Worm (Caenorhabditis elegans) whole organism, early embryonic: ENCODE measurements around the gene Y47D3A.13.

Experiments used
- B0310.2 ChIP-seq: sonication (generic microtip); optimal IDR thresholded peaks from 2 replicates; lab custom pipeline; 2016; ENCODE audit warnings: mild to moderate bottlenecking, missing genetic modification characterization, missing compliant biosample characterization
- F13C5.2 ChIP-seq: sonication (generic microtip); optimal IDR thresholded peaks from 2 replicates; lab custom pipeline; 2017; ENCODE audit warnings: mild to moderate bottlenecking, missing genetic modification characterization, inconsistent platforms, missing compliant biosample characterization
- aly-1 ChIP-seq: sonication (generic microtip); optimal IDR thresholded peaks from 2 replicates; lab custom pipeline; 2016; ENCODE audit warnings: missing genetic modification characterization, missing compliant biosample characterization
- ama-1 ChIP-seq: fragments of 150-350 bp; optimal IDR thresholded peaks from 2 replicates; lab custom pipeline; 2014
- ceh-13 ChIP-seq: fragments of 200-800 bp; sonication (Bioruptor generic); optimal IDR thresholded peaks from 2 replicates; lab custom pipeline; 2018; ENCODE audit warnings: mild to moderate bottlenecking, missing genetic modification characterization, missing compliant biosample characterization
- ceh-36 ChIP-seq: sonication (generic microtip); optimal IDR thresholded peaks from 2 replicates; lab custom pipeline; 2016; ENCODE audit warnings: missing genetic modification characterization, inconsistent platforms, missing compliant biosample characterization
- ets-7 ChIP-seq: sonication (generic microtip); optimal IDR thresholded peaks from 2 replicates; lab custom pipeline; 2016; ENCODE audit warnings: missing genotype, missing genetic modification characterization, missing compliant biosample characterization
- flt-1 ChIP-seq: fragments of 200-800 bp; sonication (Bioruptor generic); IDR thresholded peaks from 2 replicates; pipeline ENCODE4 v1.3.6; 2022; ENCODE audit warnings: missing genetic modification characterization, missing compliant biosample characterization
- hmbx-1 ChIP-seq: sonication (generic microtip); optimal IDR thresholded peaks from 2 replicates; lab custom pipeline; 2016; ENCODE audit warnings: mild to moderate bottlenecking, missing genetic modification characterization, missing compliant biosample characterization
- hmg-4 ChIP-seq: fragments of 200-800 bp; sonication (Bioruptor generic); optimal IDR thresholded peaks from 2 replicates; lab custom pipeline; 2018; ENCODE audit warnings: mild to moderate bottlenecking, missing genetic modification characterization, missing compliant biosample characterization
- hnd-1 ChIP-seq: sonication (generic microtip); optimal IDR thresholded peaks from 2 replicates; lab custom pipeline; 2016; ENCODE audit warnings: missing genetic modification characterization, missing compliant biosample characterization
- pes-1 ChIP-seq: fragments of 200-800 bp; sonication (Bioruptor generic); IDR thresholded peaks from 2 replicates; pipeline ENCODE4 v1.3.6; 2022; ENCODE audit warnings: missing genetic modification reagents, missing genetic modification characterization, missing compliant biosample characterization
- scrt-1 ChIP-seq: fragments of 200-800 bp; sonication (Bioruptor generic); IDR thresholded peaks from 2 replicates; pipeline ENCODE4 v1.3.6; 2022; ENCODE audit warnings: missing genetic modification characterization, missing compliant biosample characterization
- sea-1 ChIP-seq: fragments of 200-800 bp; sonication (Bioruptor generic); conservative IDR thresholded peaks from 2 replicates; pipeline ENCODE4 v1.3.6; 2022; ENCODE audit warnings: missing genetic modification characterization, missing compliant biosample characterization
- tbx-11 ChIP-seq: fragments of 200-800 bp; sonication (Bioruptor generic); IDR thresholded peaks from 2 replicates; pipeline ENCODE4 v1.3.6; 2022; ENCODE audit warnings: missing genetic modification characterization, missing compliant biosample characterization
- tbx-37 ChIP-seq: fragments of 200-800 bp; sonication (Bioruptor generic); conservative IDR thresholded peaks from 2 replicates; pipeline ENCODE4 v1.3.6; 2022; ENCODE audit warnings: missing genetic modification reagents, missing genetic modification characterization, missing compliant biosample characterization
- tra-4 ChIP-seq: sonication (generic microtip); optimal IDR thresholded peaks from 2 replicates; lab custom pipeline; 2017; ENCODE audit warnings: missing genetic modification characterization, missing compliant biosample characterization

The Y47D3A.13 gene

DNA sequence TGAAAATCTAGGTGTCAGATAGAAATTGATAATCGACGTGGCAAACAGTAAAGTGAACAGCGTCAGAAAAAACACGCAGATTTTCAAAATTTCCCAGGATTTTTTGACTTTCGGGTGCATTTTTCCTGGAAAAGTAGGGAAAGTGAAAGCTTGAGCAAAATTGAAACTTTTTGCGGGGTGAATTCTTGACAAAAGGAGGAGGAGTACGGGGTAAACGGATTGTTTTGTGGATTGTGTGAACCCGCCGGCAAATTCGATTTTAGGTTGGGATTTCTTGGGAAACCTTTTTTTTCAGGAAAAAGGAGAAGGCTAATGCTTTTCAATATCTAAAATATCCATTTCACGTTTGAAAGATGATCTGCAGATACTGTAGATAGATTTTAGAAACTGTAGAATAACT is 10.8 kb upstream of the Y47D3A.13 start, which contains the start of gene Y47D3A.34:
TSS of gene Y47D3A.34 (minus strand) at position 120 of the 400 bp plus-strand sequence.
- no peak for TF ChIP-seq sea-1

DNA sequence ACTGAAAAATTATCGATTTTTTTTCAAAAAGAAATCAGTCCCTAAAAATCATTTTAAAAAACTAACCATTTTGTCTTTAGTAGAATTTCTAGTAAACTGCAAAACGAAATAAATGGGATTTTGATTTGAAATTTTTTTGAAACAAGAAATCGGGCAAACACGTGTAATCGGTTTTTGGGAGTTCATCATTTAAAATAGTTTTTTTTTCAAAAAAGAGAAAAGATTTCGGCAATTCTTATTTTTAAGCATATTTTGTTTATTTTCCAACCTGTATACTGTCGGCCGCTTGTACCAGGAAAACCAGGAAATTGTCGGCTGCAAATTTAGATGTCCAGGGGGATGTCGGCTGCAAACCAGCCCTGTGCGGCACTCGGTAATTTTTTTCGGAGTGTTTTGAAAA is 8.1 kb upstream of the Y47D3A.13 start, which contains the start of gene elo-8:
TSS of gene elo-8 (minus strand) at position 101 of the 400 bp plus-strand sequence.
- TF ChIP-seq hnd-1 (tag; lab: Kevin White, UChicago) = no peak
- TF ChIP-seq flt-1 (GFP tag; lab: Robert Waterston, UW) = no peak
- TF ChIP-seq ama-1 (lab: Kevin White, UChicago) = no peak
- TF ChIP-seq tra-4 = no peak

DNA sequence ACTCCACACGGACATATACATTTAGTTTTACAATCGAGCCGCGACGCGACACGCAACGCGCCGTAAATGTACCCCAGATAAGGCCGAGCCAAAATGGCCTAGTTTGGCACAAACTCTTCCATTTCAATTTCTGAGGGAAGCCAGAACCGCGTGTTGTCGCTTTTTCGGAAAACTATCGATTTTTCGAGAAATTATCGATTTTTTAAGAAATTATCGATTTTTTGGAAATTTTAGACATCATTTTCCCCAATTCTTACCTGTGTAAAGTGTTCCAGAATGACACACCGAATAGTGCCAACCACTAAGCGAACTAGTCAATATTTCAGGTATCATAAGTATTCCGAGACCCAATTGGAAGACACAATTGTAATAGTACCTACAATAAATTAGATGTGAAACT is 7.5 kb upstream of the Y47D3A.13 start:
- no peak for TF ChIP-seq ama-1 (lab: Kevin White, UChicago)
- no peak for TF ChIP-seq flt-1 (GFP tag; lab: Robert Waterston, UW)
- no peak for TF ChIP-seq hmg-4
- no peak for TF ChIP-seq tra-4
- TF ChIP-seq ets-7 (tag; lab: Kevin White, UChicago) = no peak

DNA sequence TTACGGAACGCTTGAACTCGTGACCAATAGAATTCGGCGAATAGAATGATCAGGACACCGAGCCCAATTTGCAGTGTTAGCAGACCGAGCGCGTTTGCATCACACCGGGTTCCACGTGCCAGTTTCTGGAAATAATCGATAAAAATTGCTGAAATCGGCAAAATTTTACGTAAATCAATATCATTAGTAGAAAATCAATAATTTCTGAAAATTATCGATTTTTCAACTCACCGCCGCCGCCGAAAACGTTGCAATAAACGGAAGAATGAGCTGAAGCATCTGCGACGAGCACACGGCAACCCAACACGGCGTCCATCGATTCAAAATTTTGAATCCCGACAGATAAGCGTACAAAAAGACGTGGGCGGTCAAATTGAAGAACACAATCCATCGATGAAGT is 6.7 kb upstream of the Y47D3A.13 start:
- TF ChIP-seq ets-7 (tag; lab: Kevin White, UChicago) = no peak
- no peak for TF ChIP-seq scrt-1 (GFP tag; lab: Robert Waterston, UW)
- TF ChIP-seq ceh-36 (tag; lab: Kevin White, UChicago) = no peak
- no peak for TF ChIP-seq ceh-13 (GFP tag; lab: Kevin White, UChicago)
- TF ChIP-seq hnd-1 (tag; lab: Kevin White, UChicago) = no peak
- no peak for TF ChIP-seq tbx-37 (GFP tag; lab: Robert Waterston, UW)
- no peak for TF ChIP-seq ama-1 (lab: Kevin White, UChicago)
- no peak for TF ChIP-seq hmg-4

DNA sequence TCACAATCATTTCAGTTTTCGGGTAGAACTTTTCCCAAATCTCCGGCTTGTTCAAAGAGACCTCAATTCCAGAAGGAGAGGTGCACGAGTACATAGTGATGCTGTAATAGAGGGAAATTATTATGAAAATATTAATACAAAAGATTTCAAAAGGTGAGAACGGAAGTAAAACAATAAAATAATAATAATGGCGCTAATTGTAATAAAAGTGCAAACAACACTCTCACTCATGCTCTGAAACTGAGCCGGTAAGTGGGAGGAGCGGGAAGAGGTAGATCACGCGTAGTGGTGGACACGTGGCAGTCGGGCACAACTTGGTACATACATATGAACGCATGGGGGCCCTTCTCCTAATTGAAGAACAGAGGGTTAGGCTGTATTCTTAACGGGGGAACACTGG is 3.1 kb upstream of the Y47D3A.13 start, which contains the start of gene tbx-37:
TSS of gene tbx-37 (minus strand) at position 101 of the 400 bp plus-strand sequence.
- TF ChIP-seq ceh-36 (tag; lab: Kevin White, UChicago) (no peak), B0310.2 (no peak), tra-4 (no peak), sea-1 (no peak), F13C5.2 (tag; lab: Kevin White, UChicago) (no peak), ceh-13 (GFP tag; lab: Kevin White, UChicago) (no peak), flt-1 (GFP tag; lab: Robert Waterston, UW) (no peak)

DNA sequence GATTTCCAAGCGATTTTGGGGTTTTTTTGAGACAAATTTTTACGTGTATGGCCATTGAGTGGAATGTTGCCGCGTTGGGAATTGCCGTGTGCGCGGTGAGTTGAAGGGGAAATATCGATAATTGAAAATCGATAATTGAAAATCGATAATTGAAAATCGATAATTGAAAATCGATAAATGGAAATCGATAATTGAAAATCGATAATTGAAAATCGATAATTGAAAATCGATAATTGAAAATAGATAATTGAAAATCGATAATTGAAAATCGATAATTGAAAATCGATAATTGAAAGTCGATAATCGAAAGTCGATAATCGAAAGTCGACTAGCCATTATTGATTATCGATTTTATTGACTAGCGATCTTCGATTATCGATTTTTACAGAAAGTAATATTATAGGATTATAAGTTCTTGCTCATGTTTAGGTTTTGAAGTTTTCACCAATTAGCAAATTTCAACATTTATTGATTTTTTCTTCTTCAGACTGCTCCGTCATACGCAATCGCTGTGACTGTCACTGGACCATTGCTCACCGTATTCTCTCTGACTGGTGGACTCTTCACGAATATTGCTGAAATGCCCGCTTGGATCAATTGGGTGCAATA is 2.2 kb downstream of the Y47D3A.13 start:
- TF ChIP-seq ceh-13 (GFP tag; lab: Kevin White, UChicago) (no peak), flt-1 (GFP tag; lab: Robert Waterston, UW) (no peak), hmg-4 (no peak)

DNA sequence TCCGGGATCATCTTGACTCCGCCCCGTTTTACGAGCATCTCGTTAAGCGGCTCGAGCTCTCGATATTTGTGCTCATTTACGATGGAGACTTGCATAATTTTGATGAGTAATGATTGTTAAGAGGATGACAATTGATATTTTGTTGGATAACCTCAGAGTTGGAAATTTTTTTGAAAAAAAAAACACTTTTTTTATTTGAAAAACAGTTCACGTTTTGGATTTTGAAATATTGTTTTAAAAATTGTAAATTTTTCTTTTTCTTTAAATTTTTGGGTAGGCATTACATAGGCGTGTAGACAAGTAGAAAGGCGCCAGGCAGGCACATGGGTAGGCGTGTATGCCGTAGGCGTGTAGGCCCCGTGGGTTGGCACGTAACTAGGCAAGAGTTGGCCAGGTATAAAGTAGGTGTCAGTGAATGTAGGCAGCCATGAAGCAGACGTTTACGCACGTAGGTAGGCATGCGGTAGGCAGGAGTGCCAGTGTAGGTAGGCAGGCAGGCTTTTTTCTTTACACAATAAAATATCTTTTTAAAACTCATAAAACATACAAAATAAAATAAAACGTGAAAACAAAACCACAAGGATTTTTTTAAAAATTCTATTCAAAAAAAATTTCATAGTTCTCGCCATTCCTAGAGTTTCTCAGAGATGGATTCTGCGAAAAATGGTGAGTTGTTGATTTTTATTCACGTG is 5.6 kb downstream of the Y47D3A.13 start, which contains the start of the genes tbx-34 and wht-8:
TSS of gene tbx-34 (minus strand) at position 101 of the 692 bp plus-strand sequence.
TSS of gene wht-8 (plus strand) at position 642 of the 692 bp plus-strand sequence.
- TF ChIP-seq sea-1 (no peak), hmg-4 (no peak), ceh-13 (GFP tag; lab: Kevin White, UChicago) (no peak), hmbx-1 (tag; lab: Kevin White, UChicago) (no peak), tbx-11 (GFP tag; lab: Robert Waterston, UW) (no peak), pes-1 (GFP tag; lab: Robert Waterston, UW) (no peak), aly-1 (tag; lab: Kevin White, UChicago) (no peak), ceh-36 (tag; lab: Kevin White, UChicago) (no peak), B0310.2 (no peak)

DNA sequence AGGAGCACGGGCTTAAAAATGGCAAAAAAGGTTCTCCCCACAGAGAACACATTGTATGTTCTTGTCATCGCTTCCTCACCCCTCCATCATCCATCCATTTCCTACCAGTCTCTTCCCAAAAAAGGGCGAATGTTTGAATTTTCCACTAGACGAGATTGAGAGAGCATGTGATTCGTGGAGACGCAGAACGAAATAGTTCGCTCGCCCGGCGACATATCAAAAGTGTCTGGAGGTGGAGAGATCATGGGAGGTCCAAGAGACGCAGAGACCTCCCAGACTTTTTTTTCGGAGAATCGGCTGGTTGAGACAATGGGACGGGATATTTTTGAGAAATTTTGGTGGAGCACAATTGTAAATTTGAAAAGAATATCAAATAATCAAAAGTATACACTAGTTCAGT is 15.5 kb downstream of the Y47D3A.13 start:
- TF ChIP-seq ama-1 (lab: Kevin White, UChicago) = no peak
- no peak for TF ChIP-seq aly-1 (tag; lab: Kevin White, UChicago)
- no peak for TF ChIP-seq tra-4
- no peak for TF ChIP-seq scrt-1 (GFP tag; lab: Robert Waterston, UW)
- no peak for TF ChIP-seq ceh-13 (GFP tag; lab: Kevin White, UChicago)
- no peak for TF ChIP-seq hmbx-1 (tag; lab: Kevin White, UChicago)
- no peak for TF ChIP-seq hnd-1 (tag; lab: Kevin White, UChicago)
- no peak for TF ChIP-seq ets-7 (tag; lab: Kevin White, UChicago)
- no peak for TF ChIP-seq tbx-11 (GFP tag; lab: Robert Waterston, UW)
- TF ChIP-seq sea-1 = no peak
- TF ChIP-seq ceh-36 (tag; lab: Kevin White, UChicago) = no peak
- no peak for TF ChIP-seq flt-1 (GFP tag; lab: Robert Waterston, UW)
- TF ChIP-seq tbx-37 (GFP tag; lab: Robert Waterston, UW) = no peak
- no peak for TF ChIP-seq pes-1 (GFP tag; lab: Robert Waterston, UW)
- no peak for TF ChIP-seq hmg-4
- TF ChIP-seq F13C5.2 (tag; lab: Kevin White, UChicago) = no peak
- TF ChIP-seq B0310.2 = no peak
